Worm (Caenorhabditis elegans) whole organism, midembryonic: ENCODE measurements around the gene clc-31.
"Not testable (repeated sequence)": the region's sequence is repeated elsewhere in the genome, so short reads cannot be mapped to it uniquely, and the experiment has no call there.

Experiments
- T22C8.4 ChIP-seq: fragments of 200-800 bp; sonication (Bioruptor generic); IDR thresholded peaks from 2 replicates; pipeline ENCODE4 v1.3.6; 2022; ENCODE audit warnings: missing genetic modification characterization, missing compliant biosample characterization
- cog-1 ChIP-seq: sonication (generic microtip); optimal IDR thresholded peaks from 2 replicates; lab custom pipeline; 2016; ENCODE audit warnings: missing genetic modification characterization, missing compliant biosample characterization
- flt-1 ChIP-seq: fragments of 200-800 bp; sonication (Bioruptor generic); IDR thresholded peaks from 2 replicates; pipeline ENCODE4 v1.3.6; 2022; ENCODE audit warnings: missing genetic modification characterization, missing compliant biosample characterization
- klf-2 ChIP-seq: fragments of 200-800 bp; sonication (Bioruptor generic); conservative IDR thresholded peaks from 2 replicates; pipeline ENCODE4 v1.3.6; 2022; ENCODE audit warnings: missing genetic modification reagents, missing genetic modification characterization, missing compliant biosample characterization
- med-1 ChIP-seq: sonication (generic microtip); optimal IDR thresholded peaks from 2 replicates; lab custom pipeline; 2017; ENCODE audit warnings: missing genetic modification characterization, mild to moderate bottlenecking, missing compliant biosample characterization, antibody characterized with exemption, missing genetic modification reagents; ENCODE audit not compliant: insufficient read depth
- ref-1 ChIP-seq: fragments of 200-800 bp; sonication (Bioruptor generic); conservative IDR thresholded peaks from 2 replicates; pipeline ENCODE4 v1.3.6; 2022; ENCODE audit warnings: missing genetic modification reagents, missing genetic modification characterization, missing compliant biosample characterization
- tab-1 ChIP-seq: fragments of 200-800 bp; sonication (Bioruptor generic); IDR thresholded peaks from 2 replicates; pipeline ENCODE4 v1.3.6; 2022; ENCODE audit warnings: missing genetic modification characterization, missing compliant biosample characterization
- ztf-23 ChIP-seq: fragments of 200-800 bp; sonication (Bioruptor generic); IDR thresholded peaks from 2 replicates; pipeline ENCODE4 v1.3.6; 2022; ENCODE audit warnings: missing genetic modification reagents, missing genetic modification characterization, missing compliant biosample characterization
- ztf-29 ChIP-seq: fragments of 200-800 bp; sonication (Bioruptor generic); IDR thresholded peaks from 2 replicates; pipeline ENCODE4 v1.3.6; 2022; ENCODE audit warnings: missing genetic modification reagents, missing genetic modification characterization, missing compliant biosample characterization

Gene clc-31

ce11 chrII:312110-312509, 28.2 kb upstream of the clc-31 start, which contains the start of gene mps-2:
TSS of gene mps-2 (minus strand) at chrII:312210.
- not testable (repeated sequence) for TF ChIP-seq T22C8.4; ztf-23 (GFP tag; lab: Robert Waterston, UW); klf-2 (GFP tag; lab: Robert Waterston, UW)

ce11 chrII:313540-313939, 26.8 kb upstream of the clc-31 start:
- no peak for TF ChIP-seq ztf-29 (GFP tag; lab: Robert Waterston, UW)
- TF ChIP-seq ref-1 (GFP tag; lab: Robert Waterston, UW) = no peak
- no peak for TF ChIP-seq ztf-23 (GFP tag; lab: Robert Waterston, UW)
- no peak for TF ChIP-seq klf-2 (GFP tag; lab: Robert Waterston, UW)
- no peak for TF ChIP-seq cog-1
- no peak for TF ChIP-seq med-1 (GFP tag; lab: Kevin White, UChicago)
- no peak for TF ChIP-seq tab-1 (GFP tag; lab: Robert Waterston, UW)
- no peak for TF ChIP-seq flt-1 (GFP tag; lab: Robert Waterston, UW)
- no peak for TF ChIP-seq T22C8.4

ce11 chrII:319459-319858, 20.9 kb upstream of the clc-31 start, which contains the start of gene far-7:
TSS of gene far-7 (plus strand) at chrII:319789.
- TF ChIP-seq flt-1 (GFP tag; lab: Robert Waterston, UW) (no peak), ztf-29 (GFP tag; lab: Robert Waterston, UW) (no peak), med-1 (GFP tag; lab: Kevin White, UChicago) (no peak), ref-1 (GFP tag; lab: Robert Waterston, UW) (no peak), klf-2 (GFP tag; lab: Robert Waterston, UW) (no peak), tab-1 (GFP tag; lab: Robert Waterston, UW) (no peak), T22C8.4 (no peak), cog-1 (no peak), ztf-23 (GFP tag; lab: Robert Waterston, UW) (no peak)

ce11 chrII:320783-321182, 19.5 kb upstream of the clc-31 start:
- TF ChIP-seq ztf-29 (GFP tag; lab: Robert Waterston, UW) (no peak), klf-2 (GFP tag; lab: Robert Waterston, UW) (no peak), cog-1 (no peak), flt-1 (GFP tag; lab: Robert Waterston, UW) (no peak), ref-1 (GFP tag; lab: Robert Waterston, UW) (no peak), ztf-23 (GFP tag; lab: Robert Waterston, UW) (no peak), T22C8.4 (no peak), tab-1 (GFP tag; lab: Robert Waterston, UW) (no peak), med-1 (GFP tag; lab: Kevin White, UChicago) (no peak)

- TF ChIP-seq klf-2 (GFP tag; lab: Robert Waterston, UW) = no peak
- TF ChIP-seq med-1 (GFP tag; lab: Kevin White, UChicago) = no peak
- no peak for TF ChIP-seq tab-1 (GFP tag; lab: Robert Waterston, UW)
- TF ChIP-seq ztf-29 (GFP tag; lab: Robert Waterston, UW) = no peak
- TF ChIP-seq flt-1 (GFP tag; lab: Robert Waterston, UW) = no peak
- TF ChIP-seq ref-1 (GFP tag; lab: Robert Waterston, UW) = no peak
- no peak for TF ChIP-seq T22C8.4
- no peak for TF ChIP-seq ztf-23 (GFP tag; lab: Robert Waterston, UW)
- TF ChIP-seq cog-1 = no peak
Observed at ce11 chrII:321183-321582, 19.1 kb upstream of the clc-31 start.

ce11 chrII:323048-323776, 17.1 kb upstream of the clc-31 start, which contains the start of gene K01A2.10:
TSS of gene K01A2.10 (minus strand) at chrII:323098.
- TF ChIP-seq T22C8.4 = no peak
- no peak for TF ChIP-seq ref-1 (GFP tag; lab: Robert Waterston, UW)
- TF ChIP-seq klf-2 (GFP tag; lab: Robert Waterston, UW) = no peak
- no peak for TF ChIP-seq ztf-29 (GFP tag; lab: Robert Waterston, UW)
- no peak for TF ChIP-seq med-1 (GFP tag; lab: Kevin White, UChicago)

ce11 chrII:325639-326350, 14.5 kb upstream of the clc-31 start, which contains the start of gene sgcb-1:
TSS of gene sgcb-1 (plus strand) at chrII:326300.
- TF ChIP-seq ztf-29 (GFP tag; lab: Robert Waterston, UW) (no peak), flt-1 (GFP tag; lab: Robert Waterston, UW) (no peak), med-1 (GFP tag; lab: Kevin White, UChicago) (no peak), T22C8.4 (no peak), cog-1 (no peak), ztf-23 (GFP tag; lab: Robert Waterston, UW) (no peak)

- TF ChIP-seq cog-1 = no peak
- TF ChIP-seq ztf-23 (GFP tag; lab: Robert Waterston, UW) = no peak
- TF ChIP-seq flt-1 (GFP tag; lab: Robert Waterston, UW) = no peak
Observed at ce11 chrII:332419-332818, 7.9 kb upstream of the clc-31 start, which contains the start of gene cbn-1. TSS of gene cbn-1 (minus strand) at chrII:332519.

ce11 chrII:333853-334449, 6.4 kb upstream of the clc-31 start:
- TF ChIP-seq cog-1 (no peak), ztf-23 (GFP tag; lab: Robert Waterston, UW) (no peak), ref-1 (GFP tag; lab: Robert Waterston, UW) (no peak), ztf-29 (GFP tag; lab: Robert Waterston, UW) (no peak), tab-1 (GFP tag; lab: Robert Waterston, UW) (no peak), med-1 (GFP tag; lab: Kevin White, UChicago) (no peak), klf-2 (GFP tag; lab: Robert Waterston, UW) (no peak), flt-1 (GFP tag; lab: Robert Waterston, UW) (no peak), T22C8.4 (no peak)
